4 worm cellular contexts compared by ENCODE assay signal in genomic region chrV:9224981-9225380, ce11.
TF ChIP-seq lines count a peak whose summit lies in the region.

No protein-coding gene starts in this region.

TF ChIP-seq in whole organism, L1 larva, 84 proteins besides CTCF, POLR2A, EP300 and RAD21:
- peak; percentile 90 for TF ChIP-seq blmp-1 (tag; optimal IDR thresholded peaks at IDR 0.05; lab: Kevin White, UChicago)
- TF ChIP-seq lin-14 (GFP tag; optimal IDR thresholded peaks at IDR 0.05; lab: Kevin White, UChicago): no peak

TF ChIP-seq in whole organism, L2 larva, 48 proteins besides CTCF, POLR2A, EP300 and RAD21:
- TF ChIP-seq unc-55 (GFP tag; optimal IDR thresholded peaks at IDR 0.05; lab: Kevin White, UChicago) (peak; percentile 26), nhr-77 (tag; optimal IDR thresholded peaks at IDR 0.05; lab: Kevin White, UChicago) (no peak), blmp-1 (tag; optimal IDR thresholded peaks at IDR 0.05; lab: Kevin White, UChicago; ENCODE audit: insufficient read depth) (peak; percentile 74)
TF ChIP-seq in whole organism, L2 larva: peak in this region for 2.

TF ChIP-seq in whole organism, L3 larva, 47 proteins besides CTCF, POLR2A, EP300 and RAD21:
- peak; percentile 38 for TF ChIP-seq nhr-25 (tag; optimal IDR thresholded peaks at IDR 0.05; lab: Kevin White, UChicago)
- no peak for TF ChIP-seq R02D3.7 (tag; optimal IDR thresholded peaks at IDR 0.05; lab: Kevin White, UChicago)
- no peak for TF ChIP-seq ztf-11 (tag; optimal IDR thresholded peaks at IDR 0.05; lab: Kevin White, UChicago)

TF ChIP-seq in whole organism, L4 larva, 104 proteins besides CTCF, POLR2A, EP300 and RAD21:
- no peak for TF ChIP-seq ces-1 (GFP tag; optimal IDR thresholded peaks at IDR 0.05; lab: Kevin White, UChicago)
- TF ChIP-seq rbr-2 (tag; optimal IDR thresholded peaks at IDR 0.05; lab: Kevin White, UChicago): no peak
- no peak for TF ChIP-seq Y5F2A.4 (GFP tag; optimal IDR thresholded peaks at IDR 0.05; lab: Kevin White, UChicago)
- peak; percentile 33 for TF ChIP-seq nhr-48 (tag; optimal IDR thresholded peaks at IDR 0.05; lab: Kevin White, UChicago)
- TF ChIP-seq mep-1 (tag; optimal IDR thresholded peaks at IDR 0.05; lab: Kevin White, UChicago): no peak
